Fruit fly (Drosophila melanogaster) whole organism, embryonic: Measurements from ENCODE around the gene CG31717.

Source experiments
- CG11247 ChIP-seq: fragments of 200-800 bp; sonication (Bioruptor generic); IDR thresholded peaks from 2 replicates; pipeline ENCODE4 v1.3.6; 2022; ENCODE audit warnings: missing biosample characterization, missing genetic modification characterization
- CG12744 ChIP-seq: fragments of 200-800 bp; sonication (Bioruptor generic); optimal IDR thresholded peaks from 2 replicates; lab custom pipeline; 2016; ENCODE audit warnings: missing biosample characterization, missing genetic modification characterization
- CG15073 ChIP-seq: fragments of 200-800 bp; sonication (Bioruptor generic); optimal IDR thresholded peaks from 2 replicates; lab custom pipeline; 2016; ENCODE audit warnings: missing biosample characterization, missing genetic modification characterization
- CG2202 ChIP-seq: fragments of 200-800 bp; sonication (Bioruptor generic); optimal IDR thresholded peaks from 2 replicates; lab custom pipeline; 2018; ENCODE audit warnings: missing biosample characterization, mild to moderate bottlenecking, missing genetic modification characterization
- CG7987 ChIP-seq: fragments of 200-800 bp; sonication (Bioruptor generic); optimal IDR thresholded peaks from 2 replicates; lab custom pipeline; 2018; ENCODE audit warnings: missing biosample characterization, mild to moderate bottlenecking, missing genetic modification characterization, moderate library complexity
- Doc3 ChIP-seq: fragments of 200-800 bp; sonication (Bioruptor generic); IDR thresholded peaks from 3 replicates; pipeline ENCODE4 v1.3.6; 2022; ENCODE audit warnings: missing biosample characterization, missing genetic modification characterization; ENCODE audit not compliant: partially characterized antibody
- Mad ChIP-seq: fragments of 200-800 bp; sonication (Bioruptor generic); optimal IDR thresholded peaks from 2 replicates; lab custom pipeline; 2016; ENCODE audit warnings: missing biosample characterization, missing genetic modification characterization
- chinmo ChIP-seq: fragments of 200-800 bp; sonication (Bioruptor generic); IDR thresholded peaks from 4 replicates; pipeline ENCODE4 v1.3.6; 2022; ENCODE audit warnings: missing biosample characterization, missing genetic modification characterization; ENCODE audit not compliant: partially characterized antibody
- insv ChIP-seq, 2 experiments: fragments of 200-800 bp; sonication (Bioruptor generic); optimal IDR thresholded peaks; 3 replicates each; lab custom pipeline; 2016 to 2018; ENCODE audit warnings: missing biosample characterization in 2 of 2, missing genetic modification characterization in 2 of 2
- luna ChIP-seq: fragments of 200-800 bp; sonication (Bioruptor generic); optimal IDR thresholded peaks from 2 replicates; lab custom pipeline; 2016; ENCODE audit warnings: missing biosample characterization, missing genetic modification characterization
- ro ChIP-seq: fragments of 200-800 bp; sonication (Bioruptor generic); IDR thresholded peaks from 2 replicates; pipeline ENCODE4 v1.3.6; 2022; ENCODE audit warnings: missing biosample characterization, missing genetic modification characterization
- sens-2 ChIP-seq: fragments of 200-800 bp; sonication (Bioruptor generic); IDR thresholded peaks from 2 replicates; pipeline ENCODE4 v1.3.6; 2022; ENCODE audit warnings: missing biosample characterization, missing genetic modification characterization
- trh ChIP-seq: fragments of 200-800 bp; sonication (Bioruptor generic); optimal IDR thresholded peaks from 2 replicates; lab custom pipeline; 2016; ENCODE audit warnings: missing biosample characterization, missing genetic modification characterization

- no peak for TF ChIP-seq sens-2
- TF ChIP-seq CG11247 = no peak
- TF ChIP-seq luna (GFP tag; lab: Kevin White, UChicago) = no peak
- no peak for TF ChIP-seq CG7987
- TF ChIP-seq ro (GFP tag; lab: Robert Waterston, UW) = no peak
- TF ChIP-seq CG12744 (GFP tag; lab: Kevin White, UChicago) = no peak
- no peak for TF ChIP-seq CG15073 (GFP tag; lab: Kevin White, UChicago)
- TF ChIP-seq CG2202 (tag; lab: Kevin White, UChicago) = no peak
- TF ChIP-seq chinmo (GFP tag; lab: Robert Waterston, UW) = no peak
- TF ChIP-seq Doc3 (GFP tag; lab: Robert Waterston, UW) = no peak
- no peak for TF ChIP-seq Mad (GFP tag; lab: Kevin White, UChicago)
- no peak for TF ChIP-seq trh (GFP tag; lab: Kevin White, UChicago)
- no peak for TF ChIP-seq insv (GFP tag; optimal IDR thresholded peaks at IDR 0.05; lab: Kevin White, UChicago)
Measured at dm6 chr2L:10251592-10251991, 1.1 kb downstream of the CG31717 start, which contains the start of gene Ror.
